Worm (Caenorhabditis elegans) whole organism, L3 larva: ENCODE results near the gene K03A11.6.

ENCODE experiments used
- nhr-23 ChIP-seq: fragments of 150-350 bp; optimal IDR thresholded peaks from 2 replicates; lab custom pipeline; 2014; ENCODE audit warnings: missing biosample characterization, missing genetic modification reagents, missing genetic modification characterization
- nhr-76 ChIP-seq: fragments of 150-350 bp; sonication (generic microtip); optimal IDR thresholded peaks from 5 replicates; lab custom pipeline; 2014; ENCODE audit warnings: missing biosample characterization, missing genetic modification characterization
- nhr-77 ChIP-seq: fragments of 150-350 bp; optimal IDR thresholded peaks from 2 replicates; lab custom pipeline; 2014; ENCODE audit warnings: missing biosample characterization, missing genetic modification characterization

ce11 chrX:13011897-13012296, 43.8 kb upstream of the K03A11.6 start:
- TF ChIP-seq nhr-23 (tag; lab: Kevin White, UChicago) (no peak), nhr-76 (no peak), nhr-77 (tag; lab: Kevin White, UChicago) (no peak)
